Fruit fly (Drosophila melanogaster): ENCODE measurements around the gene CG10570.

- TF ChIP-seq ss (GFP tag; optimal IDR thresholded peaks at IDR 0.05), result no peak
- TF ChIP-seq CG3032 (tag; optimal IDR thresholded peaks at IDR 0.05), result no peak
- no peak for TF ChIP-seq CG11762 (GFP tag; optimal IDR thresholded peaks at IDR 0.05; ENCODE audit: insufficient read depth)
- TF ChIP-seq Gug (GFP tag; IDR thresholded peaks at IDR 0.05), result no peak
- no peak for TF ChIP-seq CG6808 (GFP tag; optimal IDR thresholded peaks at IDR 0.05)
- TF ChIP-seq CG16779 (tag; optimal IDR thresholded peaks at IDR 0.05), result no peak
- TF ChIP-seq CG10631 (GFP tag; optimal IDR thresholded peaks at IDR 0.05), result no peak
- no peak for TF ChIP-seq fkh (GFP tag; optimal IDR thresholded peaks at IDR 0.05)
- TF ChIP-seq CG15336 (GFP tag; IDR thresholded peaks at IDR 0.05), result no peak
- no peak for TF ChIP-seq CG3919 (GFP tag; optimal IDR thresholded peaks at IDR 0.05)
- no peak for TF ChIP-seq Eip78C (GFP tag)
- no peak for TF ChIP-seq CG6854 (GFP tag; optimal IDR thresholded peaks at IDR 0.05)
- no peak for TF ChIP-seq acj6 (GFP tag; optimal IDR thresholded peaks at IDR 0.05)
- TF ChIP-seq OdsH (GFP tag; optimal IDR thresholded peaks at IDR 0.05), result no peak
Measured at dm6 chr2L:18812348-18812747, 1.3 kb upstream of the CG10570 start, which contains the start of the genes CG17325 and CG42305.

Measured in whole organism, prepupa.